Worm (Caenorhabditis elegans): ENCODE measurements around the gene F58B4.2.

The F58B4.2 gene

ce11 chrV:10894601-10895000 is 23.7 kb downstream of the F58B4.2 start, which contains the start of the genes F32D8.14 and F32D8.5 (continued):
- TF ChIP-seq hlh-6 (tag; optimal IDR thresholded peaks at IDR 0.05) (no peak), pax-1 (tag; optimal IDR thresholded peaks at IDR 0.05) (no peak), C08G9.2 (tag; optimal IDR thresholded peaks at IDR 0.05) (peak; percentile 89), eyg-1 (tag; optimal IDR thresholded peaks at IDR 0.05) (no peak), pat-9 (tag; optimal IDR thresholded peaks at IDR 0.05) (no peak), ceh-22 (tag; optimal IDR thresholded peaks at IDR 0.05) (no peak), unc-86 (tag; optimal IDR thresholded peaks at IDR 0.05) (no peak), ceh-9 (tag; optimal IDR thresholded peaks at IDR 0.05) (no peak), ceh-34 (tag; optimal IDR thresholded peaks at IDR 0.05) (peak; percentile 15), hlh-13 (GFP tag; optimal IDR thresholded peaks at IDR 0.05) (no peak), K09A11.1 (tag; optimal IDR thresholded peaks at IDR 0.05; ENCODE audit: insufficient read depth) (no peak), unc-42 (tag; optimal IDR thresholded peaks at IDR 0.05) (peak; percentile 59), fkh-10 (GFP tag; optimal IDR thresholded peaks at IDR 0.05) (no peak), T23F11.4 (GFP tag; optimal IDR thresholded peaks at IDR 0.05) (no peak)

ce11 chrV:10893510-10894128 is 24.7 kb downstream of the F58B4.2 start, which contains the start of gene F32D8.4:
TSS of gene F32D8.4 (minus strand) at chrV:10893560.
- TF ChIP-seq ceh-6 (GFP tag; optimal IDR thresholded peaks at IDR 0.05) = no peak
- TF ChIP-seq K02D7.2 (tag; optimal IDR thresholded peaks at IDR 0.05) = no peak
- TF ChIP-seq hlh-6 (tag; optimal IDR thresholded peaks at IDR 0.05) = no peak
- TF ChIP-seq hlh-13 (GFP tag; optimal IDR thresholded peaks at IDR 0.05) = no peak
- no peak for TF ChIP-seq pha-4 (tag; optimal IDR thresholded peaks at IDR 0.05)
- TF ChIP-seq odd-2 (tag; optimal IDR thresholded peaks at IDR 0.05) = no peak
- TF ChIP-seq sox-4 (tag; optimal IDR thresholded peaks at IDR 0.05) = no peak
- TF ChIP-seq ceh-22 (tag; optimal IDR thresholded peaks at IDR 0.05) = no peak
- TF ChIP-seq pag-3 (tag; optimal IDR thresholded peaks at IDR 0.05; ENCODE audit: borderline replicate concordance) = no peak
- no peak for TF ChIP-seq ceh-31 (tag; optimal IDR thresholded peaks at IDR 0.05)
- TF ChIP-seq ceh-34 (tag; optimal IDR thresholded peaks at IDR 0.05) = no peak
- no peak for TF ChIP-seq Y22D7AL.16 (tag; optimal IDR thresholded peaks at IDR 0.05)
- no peak for TF ChIP-seq fkh-10 (GFP tag; optimal IDR thresholded peaks at IDR 0.05)
- no peak for TF ChIP-seq dmd-4 (tag; optimal IDR thresholded peaks at IDR 0.05; ENCODE audit: borderline replicate concordance)
- no peak for TF ChIP-seq unc-55 (GFP tag; optimal IDR thresholded peaks at IDR 0.05)
- no peak for TF ChIP-seq hlh-15 (tag; optimal IDR thresholded peaks at IDR 0.05)
- no peak for TF ChIP-seq hlh-8 (tag; optimal IDR thresholded peaks at IDR 0.05)
- no peak for TF ChIP-seq ceh-19 (GFP tag; optimal IDR thresholded peaks at IDR 0.05)
- no peak for TF ChIP-seq madf-2 (tag; optimal IDR thresholded peaks at IDR 0.05)
- no peak for TF ChIP-seq elt-4 (tag; optimal IDR thresholded peaks at IDR 0.05)

- TF ChIP-seq sdc-2 (tag; optimal IDR thresholded peaks at IDR 0.05) = no peak
- TF ChIP-seq madf-2 (tag; optimal IDR thresholded peaks at IDR 0.05) = no peak
- no peak for TF ChIP-seq ceh-22 (tag; optimal IDR thresholded peaks at IDR 0.05)
- no peak for TF ChIP-seq hlh-30 (tag; optimal IDR thresholded peaks at IDR 0.05; ENCODE audit: insufficient read depth)
- TF ChIP-seq nhr-11 (tag; optimal IDR thresholded peaks at IDR 0.05) = no peak
- TF ChIP-seq ceh-30 (tag; optimal IDR thresholded peaks at IDR 0.05) = no peak
- no peak for TF ChIP-seq tbx-2 (tag; optimal IDR thresholded peaks at IDR 0.05)
- no peak for TF ChIP-seq F13H6.1 (tag; optimal IDR thresholded peaks at IDR 0.05)
- TF ChIP-seq rnt-1 (tag; optimal IDR thresholded peaks at IDR 0.05) = no peak
- no peak for TF ChIP-seq ceh-48 (tag; optimal IDR thresholded peaks at IDR 0.05)
- TF ChIP-seq ahr-1 (tag; optimal IDR thresholded peaks at IDR 0.05) = no peak
- no peak for TF ChIP-seq ceh-14 (tag; optimal IDR thresholded peaks at IDR 0.05)
- no peak for TF ChIP-seq hlh-8 (tag; optimal IDR thresholded peaks at IDR 0.05)
- TF ChIP-seq ztf-16 (tag; optimal IDR thresholded peaks at IDR 0.05) = no peak
- no peak for TF ChIP-seq ceh-31 (tag; optimal IDR thresholded peaks at IDR 0.05)
- TF ChIP-seq elt-2 (tag; optimal IDR thresholded peaks at IDR 0.05) = no peak
- TF ChIP-seq ttx-3 (tag; optimal IDR thresholded peaks at IDR 0.05) = no peak
Observed at ce11 chrV:10890980-10891379, 27.3 kb downstream of the F58B4.2 start, which contains the start of gene F32D8.12. TSS of gene F32D8.12 (minus strand) at chrV:10891027.
